Worm (Caenorhabditis elegans) whole organism, mixed stage, embryonic: Measurements from ENCODE around the gene fbxb-58.

Source experiments
- blmp-1 ChIP-seq: fragments of 150-350 bp; optimal IDR thresholded peaks from 2 replicates; lab custom pipeline; 2014; ENCODE audit warnings: missing biosample characterization, missing genetic modification characterization
- ces-1 ChIP-seq: fragments of 150-350 bp; optimal IDR thresholded peaks from 2 replicates; lab custom pipeline; 2014; ENCODE audit warnings: missing biosample characterization, missing genetic modification reagents, missing genetic modification characterization
- elt-1 ChIP-seq: sonication (generic microtip); optimal IDR thresholded peaks from 2 replicates; lab custom pipeline; 2017; ENCODE audit warnings: missing genetic modification characterization, mild to moderate bottlenecking, missing compliant biosample characterization, antibody characterized with exemption, moderate library complexity, borderline replicate concordance; ENCODE audit not compliant: insufficient read depth
- lsy-2 ChIP-seq: fragments of 150-350 bp; optimal IDR thresholded peaks from 2 replicates; lab custom pipeline; 2014; ENCODE audit warnings: missing biosample characterization, missing genetic modification characterization
- nhr-76 ChIP-seq: sonication (generic microtip); optimal IDR thresholded peaks from 2 replicates; lab custom pipeline; 2017; ENCODE audit warnings: missing biosample characterization, missing genetic modification characterization
- pha-4 ChIP-seq: fragments of 150-350 bp; optimal IDR thresholded peaks from 2 replicates; lab custom pipeline; 2018; ENCODE audit warnings: missing biosample characterization, missing genetic modification reagents, missing genetic modification characterization
- snpc-4 ChIP-seq: fragments of 150-350 bp; optimal IDR thresholded peaks from 2 replicates; lab custom pipeline; 2014; ENCODE audit warnings: missing biosample characterization, missing genetic modification characterization

DNA sequence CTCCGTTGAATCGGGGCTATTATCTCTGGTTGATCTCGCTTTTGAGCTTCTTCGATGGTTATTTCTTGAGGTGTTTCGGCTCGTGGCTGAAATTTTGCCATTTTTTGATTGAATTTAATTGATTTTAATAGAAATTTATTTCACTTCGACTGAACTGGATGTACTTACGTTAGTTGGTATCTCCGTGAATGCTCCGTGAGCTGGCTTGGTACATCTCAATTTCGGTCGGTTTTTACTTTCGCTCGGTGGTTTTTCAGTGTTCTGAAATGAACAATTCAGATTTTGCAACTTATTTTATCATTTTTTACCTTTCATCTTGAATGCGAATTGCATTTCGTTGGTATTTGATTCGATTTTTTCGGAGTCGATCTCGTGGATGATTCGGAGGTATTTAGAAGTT, 37.0 kb downstream of the fbxb-58 start, which contains the start of gene R09H3.2:
- TF ChIP-seq pha-4 (tag; lab: Kevin White, UChicago) (no peak), ces-1 (GFP tag; lab: Kevin White, UChicago) (no peak), blmp-1 (tag; lab: Kevin White, UChicago) (no peak), lsy-2 (tag; lab: Kevin White, UChicago) (no peak), snpc-4 (tag; lab: Kevin White, UChicago) (no peak), nhr-76 (tag; lab: Kevin White, UChicago) (no peak), elt-1 (no peak)
